Fruit fly (Drosophila melanogaster) whole organism, adult: ENCODE measurements around the gene CG46281.
A peak's percentile ranks its signal among the peaks of the same experiment; 100 is the strongest.

Experiments used
- CG11617 ChIP-seq: fragments of 200-800 bp; sonication (Bioruptor generic); optimal IDR thresholded peaks from 2 replicates; lab custom pipeline; 2017; ENCODE audit warnings: mild to moderate bottlenecking, missing biosample characterization, missing genetic modification reagents, missing genetic modification characterization
- CG12768 ChIP-seq: fragments of 200-800 bp; sonication (Bioruptor generic); optimal IDR thresholded peaks from 2 replicates; lab custom pipeline; 2017; ENCODE audit warnings: missing biosample characterization, missing genetic modification characterization, mild to moderate bottlenecking, moderate library complexity, missing genetic modification reagents
- CG1620 ChIP-seq: fragments of 200-800 bp; sonication (Bioruptor generic); optimal IDR thresholded peaks from 2 replicates; lab custom pipeline; 2016; ENCODE audit warnings: missing biosample characterization, missing genetic modification characterization
- CG33017 ChIP-seq: fragments of 200-800 bp; sonication (Bioruptor generic); optimal IDR thresholded peaks from 2 replicates; lab custom pipeline; 2018; ENCODE audit warnings: missing biosample characterization, mild to moderate bottlenecking, missing genetic modification characterization, moderate library complexity
- CG5204 ChIP-seq: fragments of 200-800 bp; sonication (Bioruptor generic); optimal IDR thresholded peaks from 2 replicates; lab custom pipeline; 2016; ENCODE audit warnings: missing biosample characterization, missing genetic modification characterization
- CG7045 ChIP-seq: fragments of 200-800 bp; sonication (Bioruptor generic); optimal IDR thresholded peaks from 2 replicates; lab custom pipeline; 2017; ENCODE audit warnings: missing biosample characterization, mild to moderate bottlenecking, missing genetic modification characterization
- CG7101 ChIP-seq: fragments of 200-800 bp; sonication (Bioruptor generic); optimal IDR thresholded peaks from 2 replicates; lab custom pipeline; 2018; ENCODE audit warnings: missing biosample characterization, mild to moderate bottlenecking, missing genetic modification characterization, moderate library complexity
- Clk ChIP-seq: fragments of 200-800 bp; sonication (Bioruptor generic); optimal IDR thresholded peaks from 2 replicates; lab custom pipeline; 2017; ENCODE audit warnings: missing biosample characterization, missing genetic modification characterization
- Crg-1 ChIP-seq: fragments of 200-800 bp; sonication (Bioruptor generic); optimal IDR thresholded peaks from 2 replicates; lab custom pipeline; 2016; ENCODE audit warnings: missing biosample characterization, missing genetic modification characterization
- Hr96 ChIP-seq: fragments of 200-800 bp; sonication (Bioruptor generic); optimal IDR thresholded peaks from 2 replicates; lab custom pipeline; 2016; ENCODE audit warnings: missing biosample characterization, missing genetic modification characterization
- kay ChIP-seq: fragments of 200-800 bp; sonication (Bioruptor generic); peaks from one replicate; lab custom pipeline; 2016; ENCODE audit warnings: missing biosample characterization, missing genetic modification characterization, borderline replicate concordance
- pad ChIP-seq: fragments of 200-800 bp; sonication (Bioruptor generic); optimal IDR thresholded peaks from 3 replicates; lab custom pipeline; 2017; ENCODE audit warnings: missing biosample characterization, missing genetic modification characterization, mild to moderate bottlenecking, moderate library complexity, missing genetic modification reagents

- TF ChIP-seq CG7101 (tag; lab: Kevin White, UChicago) = peak; percentile 29
- TF ChIP-seq kay (GFP tag; lab: Kevin White, UChicago) = no peak
- no peak for TF ChIP-seq Hr96 (GFP tag; lab: Kevin White, UChicago)
- no peak for TF ChIP-seq pad (GFP tag; lab: Kevin White, UChicago)
- no peak for TF ChIP-seq CG11617 (GFP tag; lab: Kevin White, UChicago)
- peak; percentile 33 for TF ChIP-seq CG33017
- TF ChIP-seq CG7045 = peak; percentile 3
- TF ChIP-seq Crg-1 (GFP tag; lab: Kevin White, UChicago) = no peak
- peak; percentile 16 for TF ChIP-seq CG1620 (GFP tag; lab: Kevin White, UChicago)
- TF ChIP-seq CG5204 = no peak
- TF ChIP-seq CG12768 = peak; percentile 10
- TF ChIP-seq Clk (GFP tag; lab: Kevin White, UChicago) = no peak
These were observed 21.2 kb upstream of the CG46281 start, which contains the start of gene CG7966 for dm6 chr3R:13051298-13051723.
